Fruit fly (Drosophila melanogaster): ENCODE data around the gene SmydA-3.

Gene SmydA-3

DNA sequence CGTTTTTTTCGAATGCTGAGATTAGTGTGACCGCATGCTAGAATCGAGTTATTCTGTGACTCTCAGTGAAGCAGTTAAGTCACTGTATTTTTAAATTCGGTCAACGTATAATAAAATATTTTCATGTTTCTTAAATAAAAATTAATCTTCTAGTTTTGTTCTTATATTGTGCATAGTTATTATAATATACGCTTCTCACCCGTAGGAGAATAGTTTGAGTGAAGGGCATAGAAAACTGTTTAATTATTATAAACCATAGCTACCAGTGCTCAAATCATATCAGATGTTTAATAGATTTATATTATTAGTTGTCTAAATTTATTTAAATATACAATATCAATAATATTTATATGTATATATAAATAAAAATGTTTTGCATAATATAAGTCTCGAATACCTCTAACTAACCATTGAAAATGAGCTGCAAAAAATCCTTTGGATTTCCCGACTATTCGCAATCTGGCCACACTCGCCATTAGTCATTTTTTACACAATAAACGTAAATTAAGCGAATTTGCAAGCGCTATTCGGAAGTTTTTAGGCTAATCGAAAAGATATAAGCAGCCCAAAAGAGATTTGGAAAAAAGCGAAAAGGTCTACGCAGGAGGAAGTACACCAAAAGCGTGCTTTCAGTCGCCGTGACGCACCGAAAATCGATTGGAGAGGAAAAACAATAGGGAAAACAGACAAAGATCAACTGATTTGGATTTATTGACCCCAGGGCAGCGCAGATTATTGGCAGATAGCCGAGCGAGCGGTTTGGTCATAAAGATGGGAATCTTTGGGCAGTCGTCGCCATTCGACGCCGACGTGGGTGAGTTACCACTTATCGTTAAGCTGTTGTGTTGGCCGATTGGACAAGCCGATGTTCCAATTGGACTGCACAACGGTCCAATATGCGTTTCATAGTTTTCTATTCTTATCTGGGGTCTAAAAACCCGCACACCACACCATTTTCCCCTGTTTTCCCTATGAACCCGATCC lies 8.4 kb downstream of the SmydA-3 start, which contains the start of the genes aurB and Stam (continued):
- TF ChIP-seq Xrp1 (GFP tag; IDR thresholded peaks at IDR 0.05) (peak; percentile 64; the same call in 1 of the 2 replicates), Ssrp (tag; optimal IDR thresholded peaks at IDR 0.05) (peak; percentile 64), CG34422 (GFP tag; IDR thresholded peaks at IDR 0.05) (peak; percentile 51; the same call in 1 of the 3 replicates), fd96Cb (tag; optimal IDR thresholded peaks at IDR 0.05) (peak; percentile 31), grau (tag; optimal IDR thresholded peaks at IDR 0.05) (peak; percentile 74), MBD-R2 (GFP tag; IDR thresholded peaks at IDR 0.05) (0 out of 2 replicates have a peak, but pooled peaks have one; percentile 27), sens-2 (GFP tag; IDR thresholded peaks at IDR 0.05) (no peak), tgo (GFP tag; IDR thresholded peaks at IDR 0.05) (peak; percentile 49; the same call in 2 of the 3 replicates), CG14710 (tag; optimal IDR thresholded peaks at IDR 0.05) (peak; percentile 73), hkb (optimal IDR thresholded peaks at IDR 0.05) (no peak), hkb (GFP tag; IDR thresholded peaks at IDR 0.05) (peak; percentile 48), vfl (GFP tag; optimal IDR thresholded peaks at IDR 0.05) (no peak), E2f2 (GFP tag; IDR thresholded peaks at IDR 0.05) (peak; percentile 83), al (GFP tag; IDR thresholded peaks at IDR 0.05) (peak; percentile 15; the same call in 1 of the 2 replicates), CG15514 (GFP tag; optimal IDR thresholded peaks at IDR 0.05) (peak; percentile 50), Sox102F (GFP tag; optimal IDR thresholded peaks at IDR 0.05) (peak; percentile 71), MESR4 (GFP tag; optimal IDR thresholded peaks at IDR 0.05) (peak; percentile 62), CG32532 (GFP tag; IDR thresholded peaks at IDR 0.05) (peak; percentile 60), wek (GFP tag; optimal IDR thresholded peaks at IDR 0.05) (peak; percentile 90), luna (GFP tag; optimal IDR thresholded peaks at IDR 0.05) (no peak), CG13424 (tag; optimal IDR thresholded peaks at IDR 0.05) (peak; percentile 78), CG4328 (GFP tag; optimal IDR thresholded peaks at IDR 0.05) (peak; percentile 0), pzg (GFP tag; optimal IDR thresholded peaks at IDR 0.05) (peak; percentile 30), NfI (GFP tag; optimal IDR thresholded peaks at IDR 0.05) (peak; percentile 63), Lhr (GFP tag; optimal IDR thresholded peaks at IDR 0.05) (no peak), sug (tag; optimal IDR thresholded peaks at IDR 0.05) (peak; percentile 31), tio (GFP tag; optimal IDR thresholded peaks at IDR 0.05) (no peak), Hr3 (GFP tag; optimal IDR thresholded peaks at IDR 0.05) (peak; percentile 53), CG10979 (tag; optimal IDR thresholded peaks at IDR 0.05) (peak; percentile 50), CG1603 (tag; optimal IDR thresholded peaks at IDR 0.05) (no peak), CG17361 (GFP tag; IDR thresholded peaks at IDR 0.05) (peak; percentile 67), CG12299 (tag; optimal IDR thresholded peaks at IDR 0.05) (peak; percentile 37), oc (tag; optimal IDR thresholded peaks at IDR 0.05) (peak; percentile 42), Dek (tag; optimal IDR thresholded peaks at IDR 0.05) (peak; percentile 57), CG8359 (GFP tag; optimal IDR thresholded peaks at IDR 0.05; ENCODE audit: borderline replicate concordance) (no peak), HHEX (GFP tag; optimal IDR thresholded peaks at IDR 0.05) (peak; percentile 46), ac (GFP tag; optimal IDR thresholded peaks at IDR 0.05) (no peak), exex (tag; optimal IDR thresholded peaks at IDR 0.05) (peak; percentile 14), CG30403 (GFP tag; optimal IDR thresholded peaks at IDR 0.05) (peak; percentile 57), BtbVII (GFP tag; optimal IDR thresholded peaks at IDR 0.05) (peak; percentile 51), lola (GFP tag; optimal IDR thresholded peaks at IDR 0.05) (peak in 1 of 3 experiments; percentile 64), Gug (GFP tag; IDR thresholded peaks at IDR 0.05) (no peak), lov (optimal IDR thresholded peaks at IDR 0.05) (no peak), lov (GFP tag; IDR thresholded peaks at IDR 0.05) (no peak), CG12104 (GFP tag; optimal IDR thresholded peaks at IDR 0.05) (no peak), HLHmδ (GFP tag; optimal IDR thresholded peaks at IDR 0.05) (no peak), Hmr (GFP tag; optimal IDR thresholded peaks at IDR 0.05) (peak; percentile 55)

Data from whole organism, embryonic.